Worm (Caenorhabditis elegans) whole organism, L2 larva: ENCODE data around the gene acds-10.

Experiments
- C34F6.9 ChIP-seq: fragments of 150-350 bp; optimal IDR thresholded peaks from 2 replicates; lab custom pipeline; 2014; ENCODE audit warnings: missing biosample characterization, missing genetic modification characterization
- F13H6.1 ChIP-seq: sonication (generic microtip); optimal IDR thresholded peaks from 2 replicates; lab custom pipeline; 2016; ENCODE audit warnings: missing genetic modification characterization, missing compliant biosample characterization
- R02D3.7 ChIP-seq: fragments of 150-350 bp; optimal IDR thresholded peaks from 2 replicates; lab custom pipeline; 2014; ENCODE audit warnings: missing biosample characterization, missing genetic modification characterization
- Y55F3AM.14 ChIP-seq: fragments of 200-800 bp; sonication (Bioruptor generic); optimal IDR thresholded peaks from 2 replicates; lab custom pipeline; 2018; ENCODE audit warnings: mild to moderate bottlenecking, missing genetic modification characterization, missing compliant biosample characterization
- aly-2 ChIP-seq: fragments of 150-350 bp; optimal IDR thresholded peaks from 2 replicates; lab custom pipeline; 2014; ENCODE audit warnings: missing biosample characterization, missing genetic modification characterization
- blmp-1 ChIP-seq: sonication (generic microtip); optimal IDR thresholded peaks from 2 replicates; lab custom pipeline; 2017; ENCODE audit warnings: missing genetic modification characterization, mild to moderate bottlenecking, missing compliant biosample characterization, antibody characterized with exemption, moderate library complexity; ENCODE audit not compliant: insufficient read depth
- crh-2 ChIP-seq: sonication (generic microtip); optimal IDR thresholded peaks from 2 replicates; lab custom pipeline; 2017; ENCODE audit warnings: missing biosample characterization, missing genetic modification characterization
- dmd-4 ChIP-seq: sonication (generic microtip); optimal IDR thresholded peaks from 2 replicates; lab custom pipeline; 2017; ENCODE audit warnings: missing biosample characterization, missing genetic modification characterization
- egl-27 ChIP-seq: sonication (generic microtip); optimal IDR thresholded peaks from 3 replicates; lab custom pipeline; 2017; ENCODE audit warnings: missing biosample characterization, missing genetic modification reagents, missing genetic modification characterization
- elt-1 ChIP-seq: fragments of 150-350 bp; optimal IDR thresholded peaks from 2 replicates; lab custom pipeline; 2014; ENCODE audit warnings: missing biosample characterization, missing genetic modification characterization
- elt-3 ChIP-seq: sonication (generic microtip); optimal IDR thresholded peaks from 2 replicates; lab custom pipeline; 2017; ENCODE audit warnings: missing biosample characterization, missing genetic modification characterization
- fos-1 ChIP-seq: fragments of 150-350 bp; optimal IDR thresholded peaks from 2 replicates; lab custom pipeline; 2014; ENCODE audit warnings: missing biosample characterization, missing genetic modification characterization
- gmeb-1 ChIP-seq: fragments of 150-350 bp; optimal IDR thresholded peaks from 2 replicates; lab custom pipeline; 2014; ENCODE audit warnings: missing biosample characterization, missing genetic modification characterization
- lin-13 ChIP-seq: fragments of 150-350 bp; optimal IDR thresholded peaks from 2 replicates; lab custom pipeline; 2014; ENCODE audit warnings: missing biosample characterization, missing genetic modification reagents, missing genetic modification characterization
- lin-39 ChIP-seq: fragments of 150-350 bp; optimal IDR thresholded peaks from 2 replicates; lab custom pipeline; 2014; ENCODE audit warnings: missing biosample characterization, missing genetic modification reagents, missing genetic modification characterization
- lsy-2 ChIP-seq, 2 experiments: fragments of 150-350 bp in 1 of 2; sonication (generic microtip) in 1 of 2; optimal IDR thresholded peaks; 2 replicates each; lab custom pipeline; 2014 to 2017; ENCODE audit warnings: missing biosample characterization in 2 of 2, missing genetic modification characterization in 2 of 2
- mab-5 ChIP-seq: fragments of 150-350 bp; optimal IDR thresholded peaks from 2 replicates; lab custom pipeline; 2014; ENCODE audit warnings: missing biosample characterization, missing genetic modification characterization
- mdl-1 ChIP-seq, 2 experiments: fragments of 150-350 bp in 1 of 2; sonication (generic microtip) in 1 of 2; optimal IDR thresholded peaks; 2 replicates each; lab custom pipeline; 2017; ENCODE audit warnings: missing biosample characterization in 2 of 2, missing genetic modification characterization in 2 of 2
- nhr-10 ChIP-seq: sonication (generic microtip); optimal IDR thresholded peaks from 2 replicates; lab custom pipeline; 2017; ENCODE audit warnings: missing biosample characterization, missing genetic modification characterization
- nhr-11 ChIP-seq: fragments of 150-350 bp; optimal IDR thresholded peaks from 2 replicates; lab custom pipeline; 2014; ENCODE audit warnings: missing biosample characterization, missing genetic modification characterization
- nhr-12 ChIP-seq: fragments of 150-350 bp; optimal IDR thresholded peaks from 2 replicates; lab custom pipeline; 2014; ENCODE audit warnings: missing biosample characterization, missing genetic modification characterization
- nhr-129 ChIP-seq: fragments of 150-350 bp; optimal IDR thresholded peaks from 2 replicates; lab custom pipeline; 2014; ENCODE audit warnings: missing biosample characterization, missing genetic modification characterization
- nhr-21 ChIP-seq: fragments of 150-350 bp; optimal IDR thresholded peaks from 2 replicates; lab custom pipeline; 2014; ENCODE audit warnings: missing biosample characterization, missing genetic modification characterization
- nhr-237 ChIP-seq: fragments of 150-350 bp; optimal IDR thresholded peaks from 2 replicates; lab custom pipeline; 2014; ENCODE audit warnings: missing biosample characterization, missing genetic modification characterization
- nhr-25 ChIP-seq: fragments of 150-350 bp; sonication (generic microtip); optimal IDR thresholded peaks from 3 replicates; lab custom pipeline; 2014; ENCODE audit warnings: missing biosample characterization, missing genetic modification characterization
- nhr-6 ChIP-seq: fragments of 150-350 bp; optimal IDR thresholded peaks from 2 replicates; lab custom pipeline; 2014; ENCODE audit warnings: missing biosample characterization, missing genetic modification characterization
- peb-1 ChIP-seq: fragments of 150-350 bp; optimal IDR thresholded peaks from 2 replicates; lab custom pipeline; 2014; ENCODE audit warnings: missing biosample characterization, missing genetic modification characterization
- sem-4 ChIP-seq: fragments of 150-350 bp; optimal IDR thresholded peaks from 2 replicates; lab custom pipeline; 2014; ENCODE audit warnings: missing biosample characterization, missing genetic modification reagents, missing genetic modification characterization
- skn-1 ChIP-seq: sonication (generic microtip); optimal IDR thresholded peaks from 2 replicates; lab custom pipeline; 2017; ENCODE audit warnings: missing biosample characterization, missing genetic modification characterization
- sma-3 ChIP-seq: sonication (generic microtip); optimal IDR thresholded peaks from 2 replicates; lab custom pipeline; 2016; ENCODE audit warnings: missing genetic modification reagents, missing genetic modification characterization, missing compliant biosample characterization
- sma-9 ChIP-seq, 2 experiments: fragments of 150-350 bp in 1 of 2; sonication (generic microtip) in 1 of 2; optimal IDR thresholded peaks; 2 replicates each; lab custom pipeline; 2014 to 2016; ENCODE audit warnings: missing genetic modification characterization in 2 of 2, mild to moderate bottlenecking in 1 of 2, missing biosample characterization in 1 of 2, missing compliant biosample characterization in 1 of 2, missing genetic modification reagents in 1 of 2, moderate library complexity in 1 of 2
- snpc-4 ChIP-seq: fragments of 150-350 bp; optimal IDR thresholded peaks from 2 replicates; lab custom pipeline; 2014; ENCODE audit warnings: missing biosample characterization, missing genetic modification characterization
- unc-39 ChIP-seq: fragments of 150-350 bp; optimal IDR thresholded peaks from 2 replicates; lab custom pipeline; 2014; ENCODE audit warnings: missing biosample characterization, missing genetic modification characterization
- unc-55 ChIP-seq: fragments of 150-350 bp; sonication (generic microtip); optimal IDR thresholded peaks from 3 replicates; lab custom pipeline; 2014; ENCODE audit warnings: missing biosample characterization, missing genetic modification reagents, missing genetic modification characterization
- unc-62 ChIP-seq: fragments of 150-350 bp; optimal IDR thresholded peaks from 2 replicates; lab custom pipeline; 2014; ENCODE audit warnings: missing biosample characterization, missing genetic modification reagents, missing genetic modification characterization
- ztf-1 ChIP-seq: fragments of 200-800 bp; sonication (Bioruptor generic); conservative IDR thresholded peaks from 2 replicates; pipeline ENCODE4 v1.3.6; 2022; ENCODE audit warnings: missing genetic modification characterization, missing compliant biosample characterization

Gene acds-10

DNA sequence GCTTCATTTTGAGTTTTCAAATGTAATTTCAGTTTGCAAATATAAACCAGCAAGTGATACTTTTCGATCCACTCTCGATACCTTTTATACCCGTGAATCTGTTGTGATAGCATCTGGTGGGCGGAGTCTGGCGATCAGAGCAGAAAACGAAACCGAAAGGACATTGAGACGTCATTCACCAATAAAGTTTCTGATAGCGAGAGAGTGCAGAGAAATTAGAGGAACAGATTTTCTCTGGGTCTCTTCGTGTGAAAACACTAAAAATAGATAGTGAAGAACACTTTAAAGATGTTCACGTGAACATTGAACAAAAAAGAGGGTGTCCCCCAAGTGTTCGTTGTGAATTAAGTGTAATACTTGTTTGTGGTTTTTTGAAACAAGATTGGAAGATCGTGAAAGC, 16.2 kb downstream of the acds-10 start, which contains the start of gene pgph-3 (continued):
- TF ChIP-seq snpc-4 (tag; lab: Kevin White, UChicago) = no peak
- no peak for TF ChIP-seq dmd-4 (tag; lab: Kevin White, UChicago)
- TF ChIP-seq lsy-2 (tag; optimal IDR thresholded peaks at IDR 0.05; lab: Kevin White, UChicago) = no peak
- TF ChIP-seq aly-2 = no peak
- TF ChIP-seq R02D3.7 (tag; lab: Kevin White, UChicago) = no peak
- TF ChIP-seq mdl-1 (tag; optimal IDR thresholded peaks at IDR 0.05; lab: Kevin White, UChicago) = peak; percentile 11 to 17
- peak; percentile 45 for TF ChIP-seq nhr-21 (tag; lab: Kevin White, UChicago)
- TF ChIP-seq unc-39 (tag; lab: Kevin White, UChicago) = no peak
- peak; percentile 84 for TF ChIP-seq nhr-25 (tag; lab: Kevin White, UChicago)
- TF ChIP-seq elt-3 (tag; lab: Kevin White, UChicago) = no peak
- no peak for TF ChIP-seq nhr-129 (tag; lab: Kevin White, UChicago)
- peak; percentile 28 for TF ChIP-seq nhr-6
- TF ChIP-seq peb-1 (tag; lab: Kevin White, UChicago) = no peak
- no peak for TF ChIP-seq skn-1 (tag; lab: Kevin White, UChicago)
- TF ChIP-seq fos-1 (tag; lab: Kevin White, UChicago) = peak; percentile 75
- TF ChIP-seq lin-13 = no peak
- peak; percentile 45 for TF ChIP-seq gmeb-1
- TF ChIP-seq C34F6.9 (tag; lab: Kevin White, UChicago) = peak; percentile 15

DNA sequence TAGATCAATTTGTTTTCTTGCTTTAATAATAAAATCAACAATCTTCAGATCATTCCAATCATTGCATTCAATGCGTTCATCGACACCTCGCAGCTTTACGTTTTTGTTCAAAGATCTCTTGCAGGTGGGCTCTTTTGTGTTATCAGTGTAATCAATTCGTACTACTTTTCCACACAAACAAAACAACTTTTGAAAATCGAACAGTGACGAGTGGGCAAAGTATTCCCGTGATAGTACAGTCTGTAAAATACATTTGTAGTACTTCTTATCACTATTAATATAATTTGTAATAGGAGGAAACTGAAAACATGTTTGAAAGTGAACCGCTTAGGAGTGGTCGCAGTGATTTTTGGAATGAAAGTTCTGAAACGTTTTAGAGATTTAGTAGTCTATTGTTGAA, 17.5 kb downstream of the acds-10 start, which contains the start of gene pgph-2:
TSS of gene pgph-2 (plus strand) at position 47 of the 400 bp plus-strand sequence.
- TF ChIP-seq sma-9 (GFP tag; optimal IDR thresholded peaks at IDR 0.05; lab: Kevin White, UChicago) (peak; percentile 25), sma-9 (tag; optimal IDR thresholded peaks at IDR 0.05; lab: Kevin White, UChicago) (no peak), crh-2 (peak; percentile 2), nhr-237 (tag; lab: Kevin White, UChicago) (no peak)
- TF ChIP-seq, all 48 proteins: peak for 2

DNA sequence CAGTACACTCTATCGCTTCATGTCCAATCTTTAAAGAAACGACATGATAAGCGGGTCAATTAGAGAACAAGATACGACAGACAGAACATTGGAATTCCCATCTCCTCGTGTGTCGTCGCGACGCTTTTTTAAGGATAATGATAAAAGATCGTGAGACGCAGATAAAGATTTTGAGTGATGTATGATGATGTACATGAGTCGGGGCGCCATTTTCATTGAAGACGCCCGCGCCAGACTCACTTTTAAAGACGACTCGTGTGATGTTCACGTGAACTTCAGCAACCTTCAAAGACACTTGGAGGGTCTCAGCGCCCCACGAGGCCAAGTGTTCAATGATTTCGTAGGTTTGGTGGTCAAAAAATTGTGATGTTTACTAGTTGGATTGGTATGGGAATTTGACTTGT, 20.7 kb downstream of the acds-10 start:
- peak; percentile 90 for TF ChIP-seq F13H6.1
- TF ChIP-seq blmp-1 (tag; lab: Kevin White, UChicago) = peak; percentile 81
- no peak for TF ChIP-seq lin-13
- peak; percentile 49 for TF ChIP-seq nhr-25 (tag; lab: Kevin White, UChicago)
- TF ChIP-seq dmd-4 (tag; lab: Kevin White, UChicago) = no peak
- TF ChIP-seq unc-55 (GFP tag; lab: Kevin White, UChicago) = no peak
- TF ChIP-seq nhr-21 (tag; lab: Kevin White, UChicago) = peak; percentile 94
- TF ChIP-seq fos-1 (tag; lab: Kevin White, UChicago) = peak; percentile 39
- TF ChIP-seq egl-27 (tag; lab: Kevin White, UChicago) = peak; percentile 78
- peak; percentile 19 for TF ChIP-seq mab-5 (tag; lab: Kevin White, UChicago)
- peak; percentile 57 for TF ChIP-seq gmeb-1
- peak in 1 of 2 experiments; percentile 19 for TF ChIP-seq lsy-2 (tag; optimal IDR thresholded peaks at IDR 0.05; lab: Kevin White, UChicago)
- no peak for TF ChIP-seq R02D3.7 (tag; lab: Kevin White, UChicago)
- peak; percentile 77 to 78 for TF ChIP-seq mdl-1 (tag; optimal IDR thresholded peaks at IDR 0.05; lab: Kevin White, UChicago)
- peak; percentile 17 for TF ChIP-seq sem-4 (tag; lab: Kevin White, UChicago)
- TF ChIP-seq nhr-11 (tag; lab: Kevin White, UChicago) = no peak
- TF ChIP-seq Y55F3AM.14 (GFP tag; lab: Kevin White, UChicago) = peak; percentile 39
- TF ChIP-seq nhr-12 (tag; lab: Kevin White, UChicago) = no peak
- TF ChIP-seq crh-2 = peak; percentile 63
- peak; percentile 94 for TF ChIP-seq sma-3
- peak; percentile 62 for TF ChIP-seq nhr-129 (tag; lab: Kevin White, UChicago)
- TF ChIP-seq ztf-1 (GFP tag; lab: Robert Waterston, UW) = no peak
- peak; percentile 92 for TF ChIP-seq sma-9 (GFP tag; optimal IDR thresholded peaks at IDR 0.05; lab: Kevin White, UChicago)
- peak; percentile 10 for TF ChIP-seq sma-9 (tag; optimal IDR thresholded peaks at IDR 0.05; lab: Kevin White, UChicago)

DNA sequence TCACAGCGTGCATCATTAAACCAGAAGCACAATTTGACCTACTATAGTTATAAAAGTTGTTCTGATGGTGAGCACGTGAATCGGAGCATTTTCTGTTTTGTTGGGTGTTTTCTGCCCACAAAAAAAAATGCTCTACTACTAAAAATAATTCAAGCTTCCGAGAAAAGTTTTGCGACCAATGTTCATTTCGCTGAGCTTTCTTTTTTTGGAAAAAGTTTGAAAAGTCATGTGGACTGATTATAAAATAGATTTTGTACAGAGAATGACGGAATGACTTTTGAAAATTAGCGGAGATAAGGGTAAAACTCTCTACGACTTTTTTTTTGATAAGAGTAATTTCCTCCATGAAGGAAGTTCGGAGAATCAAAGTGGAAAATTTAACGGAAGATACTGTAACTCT, 21.9 kb downstream of the acds-10 start:
- TF ChIP-seq sma-9 (GFP tag; optimal IDR thresholded peaks at IDR 0.05; lab: Kevin White, UChicago) (peak; percentile 54), sma-9 (tag; optimal IDR thresholded peaks at IDR 0.05; lab: Kevin White, UChicago) (no peak), fos-1 (tag; lab: Kevin White, UChicago) (peak; percentile 41), crh-2 (peak; percentile 20), lin-13 (no peak)

DNA sequence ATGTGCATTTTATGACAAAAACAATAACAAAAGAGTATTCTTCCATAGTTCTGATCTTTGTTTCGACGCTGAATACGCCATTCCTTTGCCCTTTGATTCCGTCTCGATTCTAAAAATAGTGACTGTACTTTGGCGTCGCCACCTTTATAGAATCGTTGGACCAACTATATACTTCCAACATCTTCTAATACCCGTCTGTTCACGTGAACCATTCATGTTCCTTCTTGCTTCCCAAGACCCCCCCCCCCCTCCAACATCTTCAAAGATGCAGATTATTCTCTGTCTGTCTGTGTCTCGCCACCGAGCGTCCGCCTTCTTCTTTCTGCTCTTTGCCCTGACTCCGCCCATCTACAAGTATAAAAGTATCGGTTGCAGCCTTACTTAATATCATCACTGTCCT, 22.4 kb downstream of the acds-10 start:
- TF ChIP-seq blmp-1 (tag; lab: Kevin White, UChicago) (no peak), R02D3.7 (tag; lab: Kevin White, UChicago) (no peak), elt-3 (tag; lab: Kevin White, UChicago) (no peak), mdl-1 (tag; optimal IDR thresholded peaks at IDR 0.05; lab: Kevin White, UChicago) (no peak), lin-39 (tag; lab: Kevin White, UChicago) (no peak), nhr-6 (no peak), elt-1 (tag; lab: Kevin White, UChicago) (no peak), unc-62 (GFP tag; lab: Kevin White, UChicago) (no peak), nhr-10 (tag; lab: Kevin White, UChicago) (no peak), sma-9 (GFP tag; optimal IDR thresholded peaks at IDR 0.05; lab: Kevin White, UChicago) (no peak), sma-9 (tag; optimal IDR thresholded peaks at IDR 0.05; lab: Kevin White, UChicago) (no peak)
